Worm (Caenorhabditis elegans) whole organism, late embryonic: Measurements from ENCODE around the gene pat-2.

ENCODE experiments used
- C08G9.2 ChIP-seq: sonication (generic microtip); optimal IDR thresholded peaks from 2 replicates; lab custom pipeline; 2016; ENCODE audit warnings: mild to moderate bottlenecking, missing genetic modification characterization, moderate library complexity, missing compliant biosample characterization
- F13H6.1 ChIP-seq: sonication (generic microtip); optimal IDR thresholded peaks from 2 replicates; lab custom pipeline; 2016; ENCODE audit warnings: missing genetic modification characterization, missing compliant biosample characterization
- K09A11.1 ChIP-seq: sonication (generic microtip); optimal IDR thresholded peaks from 2 replicates; lab custom pipeline; 2017; ENCODE audit warnings: antibody characterized with exemption, mild to moderate bottlenecking, missing genetic modification characterization, missing compliant biosample characterization; ENCODE audit not compliant: insufficient read depth
- T23F11.4 ChIP-seq: fragments of 200-800 bp; sonication (Bioruptor generic); optimal IDR thresholded peaks from 2 replicates; lab custom pipeline; 2018; ENCODE audit warnings: mild to moderate bottlenecking, missing genetic modification characterization, missing compliant biosample characterization
- Y22D7AL.16 ChIP-seq: sonication (generic microtip); optimal IDR thresholded peaks from 2 replicates; lab custom pipeline; 2016; ENCODE audit warnings: missing genetic modification characterization, missing compliant biosample characterization
- ahr-1 ChIP-seq: sonication (generic microtip); optimal IDR thresholded peaks from 2 replicates; lab custom pipeline; 2016; ENCODE audit warnings: missing genetic modification characterization, missing compliant biosample characterization
- ceh-18 ChIP-seq: sonication (generic microtip); optimal IDR thresholded peaks from 2 replicates; lab custom pipeline; 2016; ENCODE audit warnings: missing genetic modification characterization, missing compliant biosample characterization
- ceh-2 ChIP-seq: sonication (generic microtip); optimal IDR thresholded peaks from 2 replicates; lab custom pipeline; 2016; ENCODE audit warnings: missing genotype, missing genetic modification characterization, missing compliant biosample characterization
- ceh-24 ChIP-seq: sonication (generic microtip); optimal IDR thresholded peaks from 2 replicates; lab custom pipeline; 2016; ENCODE audit warnings: mild to moderate bottlenecking, missing genetic modification characterization, missing compliant biosample characterization
- ceh-30 ChIP-seq: fragments of 150-350 bp; optimal IDR thresholded peaks from 2 replicates; lab custom pipeline; 2014; ENCODE audit warnings: missing biosample characterization, missing genetic modification characterization
- ceh-34 ChIP-seq: sonication (generic microtip); optimal IDR thresholded peaks from 2 replicates; lab custom pipeline; 2016; ENCODE audit warnings: mild to moderate bottlenecking, missing genetic modification characterization, missing compliant biosample characterization
- ceh-48 ChIP-seq: sonication (generic microtip); optimal IDR thresholded peaks from 2 replicates; lab custom pipeline; 2016; ENCODE audit warnings: missing genetic modification characterization, inconsistent platforms, missing compliant biosample characterization
- ceh-9 ChIP-seq: sonication (generic microtip); optimal IDR thresholded peaks from 2 replicates; lab custom pipeline; 2016; ENCODE audit warnings: mild to moderate bottlenecking, missing genetic modification characterization, inconsistent platforms, missing compliant biosample characterization
- che-1 ChIP-seq: sonication (generic microtip); optimal IDR thresholded peaks from 2 replicates; lab custom pipeline; 2016; ENCODE audit warnings: mild to moderate bottlenecking, missing genetic modification characterization, missing compliant biosample characterization
- dmd-4 ChIP-seq: sonication (generic microtip); optimal IDR thresholded peaks from 2 replicates; lab custom pipeline; 2016; ENCODE audit warnings: borderline replicate concordance, missing genetic modification characterization, missing compliant biosample characterization
- dve-1 ChIP-seq: sonication (generic microtip); optimal IDR thresholded peaks from 2 replicates; lab custom pipeline; 2017; ENCODE audit warnings: antibody characterized with exemption, mild to moderate bottlenecking, missing genetic modification characterization, missing compliant biosample characterization
- elt-2 ChIP-seq: sonication (generic microtip); optimal IDR thresholded peaks from 2 replicates; lab custom pipeline; 2016; ENCODE audit warnings: missing genetic modification reagents, missing genetic modification characterization, missing compliant biosample characterization
- ets-4 ChIP-seq: sonication (generic microtip); optimal IDR thresholded peaks from 2 replicates; lab custom pipeline; 2016; ENCODE audit warnings: missing genetic modification characterization, missing compliant biosample characterization
- eyg-1 ChIP-seq: sonication (generic microtip); optimal IDR thresholded peaks from 2 replicates; lab custom pipeline; 2016; ENCODE audit warnings: missing genotype, missing genetic modification characterization, missing compliant biosample characterization
- hlh-13 ChIP-seq: fragments of 200-800 bp; sonication (Bioruptor generic); optimal IDR thresholded peaks from 2 replicates; lab custom pipeline; 2018; ENCODE audit warnings: mild to moderate bottlenecking, missing genetic modification characterization, missing compliant biosample characterization
- lim-6 ChIP-seq: sonication (generic microtip); optimal IDR thresholded peaks from 2 replicates; lab custom pipeline; 2016; ENCODE audit warnings: missing genetic modification characterization, missing compliant biosample characterization
- mec-3 ChIP-seq: sonication (generic microtip); optimal IDR thresholded peaks from 2 replicates; lab custom pipeline; 2016; ENCODE audit warnings: borderline replicate concordance, missing genetic modification characterization, missing compliant biosample characterization
- nfya-1 ChIP-seq: sonication (generic microtip); optimal IDR thresholded peaks from 2 replicates; lab custom pipeline; 2017; ENCODE audit warnings: missing genetic modification characterization, mild to moderate bottlenecking, missing compliant biosample characterization, antibody characterized with exemption, moderate library complexity
- nhr-11 ChIP-seq: fragments of 150-350 bp; optimal IDR thresholded peaks from 2 replicates; lab custom pipeline; 2014; ENCODE audit warnings: missing biosample characterization, missing genetic modification characterization
- nhr-232 ChIP-seq: sonication (generic microtip); optimal IDR thresholded peaks from 2 replicates; lab custom pipeline; 2016; ENCODE audit warnings: missing genetic modification characterization, missing compliant biosample characterization
- odd-2 ChIP-seq: sonication (generic microtip); optimal IDR thresholded peaks from 2 replicates; lab custom pipeline; 2017; ENCODE audit warnings: antibody characterized with exemption, mild to moderate bottlenecking, missing genetic modification characterization, missing compliant biosample characterization
- pha-2 ChIP-seq: sonication (generic microtip); optimal IDR thresholded peaks from 2 replicates; lab custom pipeline; 2017; ENCODE audit warnings: mild to moderate bottlenecking, missing genetic modification characterization, missing compliant biosample characterization
- pqm-1 ChIP-seq: sonication (generic microtip); optimal IDR thresholded peaks from 2 replicates; lab custom pipeline; 2016; ENCODE audit warnings: missing genetic modification characterization, missing compliant biosample characterization
- ref-2 ChIP-seq: sonication (generic microtip); optimal IDR thresholded peaks from 2 replicates; lab custom pipeline; 2016; ENCODE audit warnings: missing genetic modification characterization, missing compliant biosample characterization
- sdc-2 ChIP-seq: sonication (generic microtip); optimal IDR thresholded peaks from 2 replicates; lab custom pipeline; 2016; ENCODE audit warnings: missing genotype, missing genetic modification characterization, missing compliant biosample characterization
- syd-9 ChIP-seq: sonication (generic microtip); optimal IDR thresholded peaks from 2 replicates; lab custom pipeline; 2016; ENCODE audit warnings: mild to moderate bottlenecking, missing genetic modification characterization, moderate library complexity, missing compliant biosample characterization
- tbx-7 ChIP-seq: sonication (generic microtip); optimal IDR thresholded peaks from 2 replicates; lab custom pipeline; 2016; ENCODE audit warnings: missing genotype, missing genetic modification characterization, missing compliant biosample characterization
- unc-3 ChIP-seq, 2 experiments: fragments of 200-800 bp in 1 of 2; sonication (Bioruptor generic) in 1 of 2; sonication (generic microtip) in 1 of 2; conservative IDR thresholded peaks in 1 of 2; optimal IDR thresholded peaks in 1 of 2; 2 replicates each; pipeline versions ENCODE4 v1.3.6 to Lab custom; 2016 to 2022; ENCODE audit warnings: missing compliant biosample characterization in 2 of 2, missing genetic modification characterization in 2 of 2, missing genetic modification reagents in 1 of 2
- unc-42 ChIP-seq: sonication (generic microtip); optimal IDR thresholded peaks from 2 replicates; lab custom pipeline; 2016; ENCODE audit warnings: missing genotype, missing genetic modification characterization, missing compliant biosample characterization
- unc-55 ChIP-seq: sonication (generic microtip); optimal IDR thresholded peaks from 2 replicates; lab custom pipeline; 2017; ENCODE audit warnings: missing biosample characterization, missing genetic modification reagents, missing genetic modification characterization

pat-2 gene

ce11 chrIII:8771851-8772250 is 46.8 kb upstream of the pat-2 start, which contains the start of gene K02D10.3:
Gene K02D10.3 (minus strand): TSS chrIII:8771951.
- no peak for TF ChIP-seq ets-4
- TF ChIP-seq F13H6.1 (tag; lab: Kevin White, UChicago), result no peak
- TF ChIP-seq nfya-1 (tag; lab: Kevin White, UChicago), result no peak
- TF ChIP-seq eyg-1, result no peak
- TF ChIP-seq elt-2, result no peak
- no peak for TF ChIP-seq unc-3 (GFP tag; conservative IDR thresholded peaks at IDR 0.05; lab: Robert Waterston, UW)
- no peak for TF ChIP-seq unc-3 (tag; optimal IDR thresholded peaks at IDR 0.05; lab: Kevin White, UChicago)
- no peak for TF ChIP-seq pha-2 (tag; lab: Kevin White, UChicago)
- TF ChIP-seq ceh-9 (tag; lab: Kevin White, UChicago), result no peak
- no peak for TF ChIP-seq mec-3 (tag; lab: Kevin White, UChicago)
- no peak for TF ChIP-seq ceh-34 (tag; lab: Kevin White, UChicago)
- TF ChIP-seq hlh-13 (GFP tag; lab: Kevin White, UChicago), result no peak
- TF ChIP-seq dve-1 (tag; lab: Kevin White, UChicago), result no peak
- no peak for TF ChIP-seq odd-2

ce11 chrIII:8772428-8773027 is 46.2 kb upstream of the pat-2 start:
- TF ChIP-seq unc-55 (GFP tag; lab: Kevin White, UChicago) (no peak), lim-6 (tag; lab: Kevin White, UChicago) (no peak), ref-2 (no peak), ceh-9 (tag; lab: Kevin White, UChicago) (no peak), Y22D7AL.16 (tag; lab: Kevin White, UChicago) (no peak), ceh-48 (tag; lab: Kevin White, UChicago) (no peak), che-1 (tag; lab: Kevin White, UChicago) (no peak), T23F11.4 (GFP tag; lab: Kevin White, UChicago) (no peak), ahr-1 (no peak), nhr-232 (tag; lab: Kevin White, UChicago) (no peak), unc-3 (GFP tag; conservative IDR thresholded peaks at IDR 0.05; lab: Robert Waterston, UW) (no peak), unc-3 (tag; optimal IDR thresholded peaks at IDR 0.05; lab: Kevin White, UChicago) (no peak), syd-9 (no peak), C08G9.2 (tag; lab: Kevin White, UChicago) (no peak), ceh-18 (tag; lab: Kevin White, UChicago) (no peak), dmd-4 (tag; lab: Kevin White, UChicago) (no peak), K09A11.1 (tag; lab: Kevin White, UChicago) (no peak), tbx-7 (tag; lab: Kevin White, UChicago) (no peak)
- TF ChIP-seq, all 69 proteins: peak for 0

ce11 chrIII:8773375-8773774 is 45.3 kb upstream of the pat-2 start:
- TF ChIP-seq Y22D7AL.16 (tag; lab: Kevin White, UChicago) (no peak), dve-1 (tag; lab: Kevin White, UChicago) (no peak), F13H6.1 (tag; lab: Kevin White, UChicago) (no peak), ceh-30 (tag; lab: Kevin White, UChicago) (no peak), K09A11.1 (tag; lab: Kevin White, UChicago) (no peak), pqm-1 (no peak), unc-42 (tag; lab: Kevin White, UChicago) (no peak), pha-2 (tag; lab: Kevin White, UChicago) (no peak), hlh-13 (GFP tag; lab: Kevin White, UChicago) (no peak)

ce11 chrIII:8775953-8776352 is 42.7 kb upstream of the pat-2 start, which contains the start of gene snap-29:
Gene snap-29 (plus strand): TSS chrIII:8776253.
- TF ChIP-seq dve-1 (tag; lab: Kevin White, UChicago) (no peak), sdc-2 (no peak), ceh-2 (tag; lab: Kevin White, UChicago) (no peak), lim-6 (tag; lab: Kevin White, UChicago) (no peak), ets-4 (no peak), ceh-24 (tag; lab: Kevin White, UChicago) (no peak), nhr-11 (tag; lab: Kevin White, UChicago) (peak; percentile 41), pqm-1 (no peak)
- TF ChIP-seq, all 69 proteins: peak for 1
